Worm (Caenorhabditis elegans): ENCODE data around the gene srd-15.

The srd-15 gene

ce11 chrV:5912426-5912825 is 6.3 kb upstream of the srd-15 start, which contains the start of gene C04E6.13:
C04E6.13 (plus strand) TSS chrV:5912726.
- no peak for TF ChIP-seq unc-62 (GFP tag; optimal IDR thresholded peaks at IDR 0.05)

ce11 chrV:5907090-5907489 is 938 bp upstream of the srd-15 start, which contains the start of gene C04E6.4:
C04E6.4 (plus strand) TSS chrV:5907390.
- TF ChIP-seq unc-62 (GFP tag; optimal IDR thresholded peaks at IDR 0.05) = no peak

ce11 chrV:5901833-5902232 is 4.3 kb downstream of the srd-15 start, which contains the start of gene C04E6.5:
C04E6.5 (plus strand) TSS chrV:5902133.
- no peak for TF ChIP-seq unc-62 (GFP tag; optimal IDR thresholded peaks at IDR 0.05)

ce11 chrV:5899940-5900339 is 6.2 kb downstream of the srd-15 start, which contains the start of gene srd-16:
srd-16 (minus strand) TSS chrV:5900040.
- no peak for TF ChIP-seq unc-62 (GFP tag; optimal IDR thresholded peaks at IDR 0.05)

ce11 chrV:5895021-5895420 is 11.1 kb downstream of the srd-15 start, which contains the start of gene grd-9:
grd-9 (plus strand) TSS chrV:5895321.
- TF ChIP-seq unc-62 (GFP tag; optimal IDR thresholded peaks at IDR 0.05) = no peak

ce11 chrV:5893015-5893414 is 13.1 kb downstream of the srd-15 start, which contains the start of gene C04E6.7:
C04E6.7 (plus strand) TSS chrV:5893315.
- no peak for TF ChIP-seq unc-62 (GFP tag; optimal IDR thresholded peaks at IDR 0.05)

ce11 chrV:5891204-5891603 is 14.9 kb downstream of the srd-15 start:
- TF ChIP-seq unc-62 (GFP tag; optimal IDR thresholded peaks at IDR 0.05) = no peak

ce11 chrV:5888820-5889219 is 17.3 kb downstream of the srd-15 start:
- no peak for TF ChIP-seq unc-62 (GFP tag; optimal IDR thresholded peaks at IDR 0.05)

ce11 chrV:5883735-5884134 is 22.4 kb downstream of the srd-15 start, which contains the start of gene C04E6.8:
C04E6.8 (minus strand) TSS chrV:5883835.
- TF ChIP-seq unc-62 (GFP tag; optimal IDR thresholded peaks at IDR 0.05) = no peak

ce11 chrV:5882429-5882828 is 23.7 kb downstream of the srd-15 start:
- no peak for TF ChIP-seq unc-62 (GFP tag; optimal IDR thresholded peaks at IDR 0.05)

ce11 chrV:5880064-5880463 is 26.1 kb downstream of the srd-15 start, which contains the start of gene C02G6.3:
C02G6.3 (plus strand) TSS chrV:5880364.
- TF ChIP-seq unc-62 (GFP tag; optimal IDR thresholded peaks at IDR 0.05) = no peak

- no peak for TF ChIP-seq unc-62 (GFP tag; optimal IDR thresholded peaks at IDR 0.05)
These were observed 29.2 kb downstream of the srd-15 start for ce11 chrV:5876966-5877365.

ce11 chrV:5871759-5872158 is 34.4 kb downstream of the srd-15 start, which contains the start of gene C02G6.2:
C02G6.2 (plus strand) TSS chrV:5872059.
- no peak for TF ChIP-seq unc-62 (GFP tag; optimal IDR thresholded peaks at IDR 0.05)

- TF ChIP-seq unc-62 (GFP tag; optimal IDR thresholded peaks at IDR 0.05) = no peak
These were observed 36.9 kb downstream of the srd-15 start, which contains the start of gene F26F12.4 for ce11 chrV:5869227-5869626. F26F12.4 (minus strand) TSS chrV:5869327.

ce11 chrV:5865085-5865484 is 41.1 kb downstream of the srd-15 start, which contains the start of gene F26F12.5:
F26F12.5 (minus strand) TSS chrV:5865185.
- no peak for TF ChIP-seq unc-62 (GFP tag; optimal IDR thresholded peaks at IDR 0.05)

- no peak for TF ChIP-seq unc-62 (GFP tag; optimal IDR thresholded peaks at IDR 0.05)
These were observed 43.5 kb downstream of the srd-15 start, which contains the start of gene F26F12.8 for ce11 chrV:5862479-5863188. F26F12.8 (minus strand) TSS chrV:5862529.
